Worm (Caenorhabditis elegans): ENCODE measurements around the gene F29B9.7.

F29B9.7 gene

ce11 chrIV:4669242-4669641 lies 19.7 kb downstream of the F29B9.7 start, which contains the start of gene F29B9.12:
TSS of gene F29B9.12 (plus strand) at chrIV:4669542.
- no peak for TF ChIP-seq tbx-2 (tag; optimal IDR thresholded peaks at IDR 0.05)
- TF ChIP-seq isw-1 (GFP tag; IDR thresholded peaks at IDR 0.05), result no peak
- TF ChIP-seq aha-1 (tag; optimal IDR thresholded peaks at IDR 0.05), result no peak
- no peak for TF ChIP-seq fos-1 (tag; optimal IDR thresholded peaks at IDR 0.05)
- TF ChIP-seq ceh-82 (tag; optimal IDR thresholded peaks at IDR 0.05), result no peak
- TF ChIP-seq elt-3 (tag; optimal IDR thresholded peaks at IDR 0.05), result no peak
- no peak for TF ChIP-seq nhr-90 (tag; optimal IDR thresholded peaks at IDR 0.05; ENCODE audit: poor library complexity)
- no peak for TF ChIP-seq nhr-84 (tag; optimal IDR thresholded peaks at IDR 0.05)
- TF ChIP-seq snpc-4 (tag; optimal IDR thresholded peaks at IDR 0.05), result no peak
- TF ChIP-seq fkh-10 (GFP tag; optimal IDR thresholded peaks at IDR 0.05), result no peak
- TF ChIP-seq vab-15 (tag; optimal IDR thresholded peaks at IDR 0.05), result no peak

- TF ChIP-seq rnt-1 (tag; optimal IDR thresholded peaks at IDR 0.05) (no peak), lin-14 (GFP tag; optimal IDR thresholded peaks at IDR 0.05) (no peak), nhr-85 (tag) (no peak), nhr-90 (tag; optimal IDR thresholded peaks at IDR 0.05; ENCODE audit: poor library complexity) (no peak), tlp-1 (tag; optimal IDR thresholded peaks at IDR 0.05) (no peak), snu-23 (GFP tag; optimal IDR thresholded peaks at IDR 0.05) (no peak), hlh-4 (tag; optimal IDR thresholded peaks at IDR 0.05) (no peak), unc-62 (GFP tag; optimal IDR thresholded peaks at IDR 0.05) (no peak), elt-2 (tag; optimal IDR thresholded peaks at IDR 0.05) (no peak), grh-1 (GFP tag; IDR thresholded peaks at IDR 0.05) (no peak), efl-1 (optimal IDR thresholded peaks at IDR 0.05) (no peak), efl-1 (GFP tag; optimal IDR thresholded peaks at IDR 0.05 in 1 of 2) (no peak)
These were observed 23.8 kb downstream of the F29B9.7 start for ce11 chrIV:4673332-4673731.

ce11 chrIV:4674322-4674721 lies 24.8 kb downstream of the F29B9.7 start:
- TF ChIP-seq efl-3 (GFP tag; optimal IDR thresholded peaks at IDR 0.05) (no peak), tbx-2 (tag; optimal IDR thresholded peaks at IDR 0.05) (no peak), dpl-1 (GFP tag; optimal IDR thresholded peaks at IDR 0.05) (no peak), hlh-4 (tag; optimal IDR thresholded peaks at IDR 0.05) (no peak)

- TF ChIP-seq efl-3 (GFP tag; optimal IDR thresholded peaks at IDR 0.05) (no peak), nhr-85 (tag) (peak; percentile 51)
These were observed 29.2 kb downstream of the F29B9.7 start, which contains the start of gene kin-36 for ce11 chrIV:4678718-4679117. TSS of gene kin-36 (plus strand) at chrIV:4679018.

- TF ChIP-seq nhr-85 (tag), result peak; percentile 30
- TF ChIP-seq hpl-2 (GFP tag; optimal IDR thresholded peaks at IDR 0.05), result no peak
These were observed 33.6 kb downstream of the F29B9.7 start for ce11 chrIV:4683149-4683548.

ce11 chrIV:4686291-4686830 lies 36.8 kb downstream of the F29B9.7 start:
- no peak for TF ChIP-seq sox-4 (tag; optimal IDR thresholded peaks at IDR 0.05)
- peak; percentile 62 for TF ChIP-seq xbp-1 (tag; optimal IDR thresholded peaks at IDR 0.05)

- TF ChIP-seq lin-35 (GFP tag; optimal IDR thresholded peaks at IDR 0.05), result no peak
- TF ChIP-seq hlh-17 (GFP tag; optimal IDR thresholded peaks at IDR 0.05; ENCODE audit: borderline replicate concordance), result no peak
- no peak for TF ChIP-seq nhr-71 (tag; optimal IDR thresholded peaks at IDR 0.05)
- TF ChIP-seq mdl-1 (tag; optimal IDR thresholded peaks at IDR 0.05), result no peak
- TF ChIP-seq nhr-85 (tag), result no peak
- TF ChIP-seq skn-1 (tag; optimal IDR thresholded peaks at IDR 0.05), result no peak
- TF ChIP-seq zag-1 (tag; optimal IDR thresholded peaks at IDR 0.05), result no peak
- TF ChIP-seq irx-1 (tag; optimal IDR thresholded peaks at IDR 0.05), result no peak
- no peak for TF ChIP-seq ama-1 (optimal IDR thresholded peaks at IDR 0.05)
- no peak for TF ChIP-seq mep-1 (tag; optimal IDR thresholded peaks at IDR 0.05)
- no peak for TF ChIP-seq mab-9 (GFP tag; IDR thresholded peaks at IDR 0.05)
These were observed 37.3 kb downstream of the F29B9.7 start for ce11 chrIV:4686898-4687297.
